Worm (Caenorhabditis elegans) whole organism, midembryonic: ENCODE data around the gene T16A1.2.

ENCODE experiments used
- T22C8.4 ChIP-seq: fragments of 200-800 bp; sonication (Bioruptor generic); IDR thresholded peaks from 2 replicates; pipeline ENCODE4 v1.3.6; 2022; ENCODE audit warnings: missing genetic modification characterization, missing compliant biosample characterization
- cog-1 ChIP-seq: sonication (generic microtip); optimal IDR thresholded peaks from 2 replicates; lab custom pipeline; 2016; ENCODE audit warnings: missing genetic modification characterization, missing compliant biosample characterization
- flt-1 ChIP-seq: fragments of 200-800 bp; sonication (Bioruptor generic); IDR thresholded peaks from 2 replicates; pipeline ENCODE4 v1.3.6; 2022; ENCODE audit warnings: missing genetic modification characterization, missing compliant biosample characterization
- klf-2 ChIP-seq: fragments of 200-800 bp; sonication (Bioruptor generic); conservative IDR thresholded peaks from 2 replicates; pipeline ENCODE4 v1.3.6; 2022; ENCODE audit warnings: missing genetic modification reagents, missing genetic modification characterization, missing compliant biosample characterization
- med-1 ChIP-seq: sonication (generic microtip); optimal IDR thresholded peaks from 2 replicates; lab custom pipeline; 2017; ENCODE audit warnings: missing genetic modification characterization, mild to moderate bottlenecking, missing compliant biosample characterization, antibody characterized with exemption, missing genetic modification reagents; ENCODE audit not compliant: insufficient read depth
- ref-1 ChIP-seq: fragments of 200-800 bp; sonication (Bioruptor generic); conservative IDR thresholded peaks from 2 replicates; pipeline ENCODE4 v1.3.6; 2022; ENCODE audit warnings: missing genetic modification reagents, missing genetic modification characterization, missing compliant biosample characterization
- tab-1 ChIP-seq: fragments of 200-800 bp; sonication (Bioruptor generic); IDR thresholded peaks from 2 replicates; pipeline ENCODE4 v1.3.6; 2022; ENCODE audit warnings: missing genetic modification characterization, missing compliant biosample characterization
- ztf-23 ChIP-seq: fragments of 200-800 bp; sonication (Bioruptor generic); IDR thresholded peaks from 2 replicates; pipeline ENCODE4 v1.3.6; 2022; ENCODE audit warnings: missing genetic modification reagents, missing genetic modification characterization, missing compliant biosample characterization
- ztf-29 ChIP-seq: fragments of 200-800 bp; sonication (Bioruptor generic); IDR thresholded peaks from 2 replicates; pipeline ENCODE4 v1.3.6; 2022; ENCODE audit warnings: missing genetic modification reagents, missing genetic modification characterization, missing compliant biosample characterization

T16A1.2 gene

DNA sequence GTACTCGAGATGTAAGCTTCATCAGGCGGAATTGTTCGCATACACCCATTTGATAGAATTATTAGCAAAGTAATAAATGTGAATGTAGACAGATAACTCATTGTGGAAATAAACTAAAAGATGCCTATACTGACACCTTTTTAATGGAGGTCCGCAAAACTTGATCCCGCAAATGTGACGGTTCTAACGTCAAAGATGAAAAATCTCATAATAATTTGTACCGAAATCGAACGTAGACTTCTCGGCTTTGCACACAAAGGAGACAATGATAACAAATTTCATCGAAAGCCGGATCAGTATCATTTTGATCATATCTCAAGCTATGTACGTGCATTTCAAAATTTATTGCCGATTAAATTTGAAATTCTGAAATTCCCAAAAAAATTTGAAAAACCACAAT is 12.9 kb downstream of the T16A1.2 start, which contains the start of gene R52.4:
Gene R52.4 (minus strand): TSS at position 101 of the 400 bp plus-strand sequence.
- TF ChIP-seq ztf-23 (GFP tag; lab: Robert Waterston, UW) (no peak), T22C8.4 (GFP tag; lab: Robert Waterston, UW) (no peak), klf-2 (GFP tag; lab: Robert Waterston, UW) (no peak), flt-1 (no peak), ztf-29 (no peak), ref-1 (GFP tag; lab: Robert Waterston, UW) (no peak), cog-1 (tag; lab: Kevin White, UChicago) (no peak), tab-1 (GFP tag; lab: Robert Waterston, UW) (no peak), med-1 (GFP tag; lab: Kevin White, UChicago) (no peak)

DNA sequence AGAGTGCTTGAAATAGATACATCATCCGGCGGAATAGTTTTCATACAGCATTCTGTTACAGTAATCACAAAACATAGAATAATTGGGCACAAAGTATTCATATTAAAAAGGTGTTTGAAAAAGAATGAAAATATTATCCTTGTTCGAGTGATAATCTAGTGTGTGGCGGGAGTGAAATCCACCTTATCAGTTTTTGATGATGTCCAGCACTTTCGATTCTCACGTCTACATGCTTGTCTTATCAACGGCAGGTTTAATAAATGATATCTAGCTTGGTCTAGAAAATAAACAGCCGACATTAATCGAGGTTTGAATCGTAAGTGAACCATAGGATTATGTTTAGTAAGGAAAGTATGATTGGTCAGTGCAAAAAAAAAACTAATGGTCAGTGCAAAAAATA is 14.5 kb downstream of the T16A1.2 start, which contains the start of gene R52.5:
Gene R52.5 (minus strand): TSS at position 101 of the 400 bp plus-strand sequence.
- TF ChIP-seq med-1 (GFP tag; lab: Kevin White, UChicago) = no peak
- no peak for TF ChIP-seq tab-1 (GFP tag; lab: Robert Waterston, UW)
- TF ChIP-seq cog-1 (tag; lab: Kevin White, UChicago) = no peak
- no peak for TF ChIP-seq flt-1
- TF ChIP-seq ref-1 (GFP tag; lab: Robert Waterston, UW) = no peak
- no peak for TF ChIP-seq ztf-23 (GFP tag; lab: Robert Waterston, UW)
- TF ChIP-seq ztf-29 = no peak
- no peak for TF ChIP-seq klf-2 (GFP tag; lab: Robert Waterston, UW)
- no peak for TF ChIP-seq T22C8.4 (GFP tag; lab: Robert Waterston, UW)

DNA sequence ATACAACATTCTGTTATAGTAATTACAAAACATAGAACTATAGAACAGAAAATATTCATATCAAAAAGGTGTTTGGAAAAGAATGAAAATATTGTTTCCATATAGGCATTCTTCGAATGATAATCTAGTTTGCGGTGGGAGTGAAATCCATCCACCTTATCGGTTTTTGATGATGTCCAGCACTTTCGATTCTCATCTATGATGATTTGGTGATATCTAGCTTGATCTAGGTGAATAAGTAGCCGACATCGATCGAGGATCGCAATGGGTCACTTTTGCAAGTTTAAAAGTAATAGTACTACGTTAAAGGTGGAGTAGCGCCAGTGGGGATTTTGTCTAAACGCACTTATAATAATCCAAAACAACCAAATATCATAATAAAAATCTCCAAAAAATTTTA is 17.5 kb downstream of the T16A1.2 start, which contains the start of gene R52.6:
Gene R52.6 (minus strand): TSS at position 101 of the 400 bp plus-strand sequence.
- TF ChIP-seq med-1 (GFP tag; lab: Kevin White, UChicago) (no peak), ztf-23 (GFP tag; lab: Robert Waterston, UW) (no peak), ztf-29 (no peak), T22C8.4 (GFP tag; lab: Robert Waterston, UW) (no peak), ref-1 (GFP tag; lab: Robert Waterston, UW) (no peak), tab-1 (GFP tag; lab: Robert Waterston, UW) (no peak), klf-2 (GFP tag; lab: Robert Waterston, UW) (no peak), flt-1 (no peak), cog-1 (tag; lab: Kevin White, UChicago) (no peak)

DNA sequence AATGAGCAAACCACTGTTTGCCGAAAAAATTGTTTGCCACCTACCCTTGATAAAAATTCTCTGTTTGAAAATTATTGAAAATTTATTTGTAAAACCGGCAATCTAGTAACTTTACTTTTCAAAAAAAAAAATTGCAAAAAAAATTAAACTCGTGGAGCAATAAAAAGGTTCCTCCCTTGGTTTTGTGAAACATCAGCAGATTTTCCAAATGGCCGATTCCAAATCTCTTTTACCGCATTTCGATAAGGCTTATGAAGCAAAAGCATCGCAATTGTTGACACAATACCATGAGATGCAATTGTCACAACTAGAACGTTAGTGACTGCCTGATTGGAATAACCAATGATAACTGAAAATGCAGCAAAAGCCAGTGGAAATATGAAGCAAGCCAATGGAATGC is 19.1 kb downstream of the T16A1.2 start:
- TF ChIP-seq tab-1 (GFP tag; lab: Robert Waterston, UW) (no peak), T22C8.4 (GFP tag; lab: Robert Waterston, UW) (no peak), ref-1 (GFP tag; lab: Robert Waterston, UW) (no peak), ztf-29 (no peak), ztf-23 (GFP tag; lab: Robert Waterston, UW) (no peak), flt-1 (no peak), cog-1 (tag; lab: Kevin White, UChicago) (no peak), klf-2 (GFP tag; lab: Robert Waterston, UW) (no peak), med-1 (GFP tag; lab: Kevin White, UChicago) (no peak)

DNA sequence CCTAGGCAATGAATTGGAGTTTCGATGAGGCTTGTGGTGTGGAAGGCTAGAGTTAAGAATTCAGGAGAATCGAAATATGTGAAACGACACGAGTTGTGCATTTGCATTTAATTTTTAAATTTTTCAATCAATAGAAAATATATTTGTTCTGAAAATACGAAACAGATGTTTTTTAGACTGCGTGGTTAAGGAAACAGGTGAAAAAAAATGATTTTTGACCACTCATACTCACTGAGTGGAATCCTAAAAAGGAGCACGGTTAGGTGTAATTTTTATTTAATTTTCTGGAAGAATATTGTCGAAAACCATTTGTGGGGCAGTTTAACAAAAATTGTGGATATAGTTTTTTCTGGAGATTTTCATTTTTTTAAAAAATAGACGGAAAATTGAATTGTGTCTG is 21.4 kb downstream of the T16A1.2 start, which contains the start of gene srh-195:
Gene srh-195 (minus strand): TSS at position 101 of the 400 bp plus-strand sequence.
- TF ChIP-seq ref-1 (GFP tag; lab: Robert Waterston, UW) = no peak
- no peak for TF ChIP-seq med-1 (GFP tag; lab: Kevin White, UChicago)
- TF ChIP-seq klf-2 (GFP tag; lab: Robert Waterston, UW) = no peak

DNA sequence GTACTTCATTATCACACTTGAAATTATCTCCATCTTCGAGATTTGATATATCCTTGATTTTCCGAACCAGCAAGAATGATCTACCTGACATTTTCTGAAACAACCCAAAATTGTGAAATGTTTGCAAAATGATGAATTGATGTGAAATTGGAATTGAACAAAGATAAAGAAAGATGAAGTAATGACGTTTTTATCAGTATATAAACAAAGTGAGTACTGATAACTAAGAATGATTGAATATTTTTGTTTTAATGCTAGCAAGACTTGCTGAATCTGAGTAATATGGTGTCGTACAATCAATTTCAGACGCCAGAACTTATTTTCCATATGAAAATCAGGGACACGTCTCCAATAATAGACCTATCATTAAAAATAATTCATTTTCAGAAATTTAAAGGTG is 26.7 kb downstream of the T16A1.2 start, which contains the start of gene math-37:
Gene math-37 (minus strand): TSS at position 101 of the 400 bp plus-strand sequence.
- TF ChIP-seq ztf-29 = no peak
- TF ChIP-seq T22C8.4 (GFP tag; lab: Robert Waterston, UW) = no peak

DNA sequence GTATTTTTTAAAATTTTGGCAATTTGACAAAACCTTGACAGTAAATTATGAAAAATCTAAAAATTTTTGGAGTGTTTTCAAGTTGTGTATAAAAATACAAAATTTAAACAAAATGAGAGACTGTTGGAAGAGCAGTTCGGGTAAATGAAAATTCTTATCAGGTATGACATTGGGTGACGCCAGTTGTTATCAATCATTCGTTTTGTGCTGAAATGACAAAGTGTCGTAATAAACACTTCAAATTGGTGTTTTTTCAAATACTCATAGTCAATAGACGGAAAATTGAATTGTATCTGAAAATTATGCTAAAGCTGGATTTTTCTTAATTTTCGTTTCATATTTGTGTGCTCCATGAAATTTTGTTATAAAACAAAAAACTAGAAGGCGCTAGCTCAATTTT is 27.4 kb downstream of the T16A1.2 start:
- TF ChIP-seq ztf-29 (no peak), klf-2 (GFP tag; lab: Robert Waterston, UW) (no peak)

DNA sequence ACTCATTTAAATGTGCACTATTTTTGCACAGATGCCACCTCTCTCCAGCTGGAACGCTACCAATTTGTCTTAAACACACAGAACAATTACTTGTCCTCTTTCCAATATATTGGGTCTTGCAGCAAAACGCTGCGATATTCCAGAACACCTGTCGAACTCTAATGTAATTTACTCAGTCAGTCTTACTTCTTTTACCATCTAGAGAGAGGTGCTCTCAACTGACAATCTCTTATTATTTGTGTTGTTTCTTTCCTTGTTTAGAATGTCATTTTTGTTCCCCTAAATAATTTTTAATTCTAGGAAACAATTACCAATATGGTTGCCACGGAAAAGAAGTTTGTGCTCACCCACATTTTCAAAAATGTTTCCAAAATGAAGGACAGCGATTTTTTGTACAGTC is 35.4 kb downstream of the T16A1.2 start, which contains the start of gene sdz-28:
Gene sdz-28 (plus strand): TSS at position 301 of the 400 bp plus-strand sequence.
- no peak for TF ChIP-seq flt-1
- no peak for TF ChIP-seq ref-1 (GFP tag; lab: Robert Waterston, UW)
- no peak for TF ChIP-seq ztf-23 (GFP tag; lab: Robert Waterston, UW)
- TF ChIP-seq cog-1 (tag; lab: Kevin White, UChicago) = no peak
- no peak for TF ChIP-seq med-1 (GFP tag; lab: Kevin White, UChicago)
- TF ChIP-seq ztf-29 = no peak
- no peak for TF ChIP-seq T22C8.4 (GFP tag; lab: Robert Waterston, UW)
- no peak for TF ChIP-seq tab-1 (GFP tag; lab: Robert Waterston, UW)
- TF ChIP-seq klf-2 (GFP tag; lab: Robert Waterston, UW) = no peak

DNA sequence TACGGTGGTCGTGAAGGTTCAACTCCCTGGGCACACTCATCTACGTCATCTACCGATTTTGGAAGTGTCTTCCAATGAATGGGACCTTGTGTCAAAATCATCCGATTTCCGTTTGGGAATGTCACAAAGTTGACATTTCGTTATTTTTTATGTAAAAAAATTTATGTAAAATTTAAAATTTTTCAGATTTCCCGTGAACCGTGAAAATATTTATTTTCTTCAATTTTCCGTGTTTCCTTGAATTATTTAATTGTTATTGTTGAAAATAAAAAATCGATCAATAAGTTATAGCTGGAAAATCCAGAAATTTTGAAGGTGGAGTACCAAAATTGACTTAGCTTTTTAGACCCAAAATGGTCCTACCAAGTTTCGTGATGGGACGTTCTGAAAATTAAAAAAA is 40.2 kb downstream of the T16A1.2 start, which contains the start of gene hpo-7:
Gene hpo-7 (minus strand): TSS at position 101 of the 400 bp plus-strand sequence.
- TF ChIP-seq ztf-23 (GFP tag; lab: Robert Waterston, UW) (no peak), med-1 (GFP tag; lab: Kevin White, UChicago) (no peak), cog-1 (tag; lab: Kevin White, UChicago) (no peak), ref-1 (GFP tag; lab: Robert Waterston, UW) (no peak), ztf-29 (no peak), tab-1 (GFP tag; lab: Robert Waterston, UW) (no peak), klf-2 (GFP tag; lab: Robert Waterston, UW) (no peak), T22C8.4 (GFP tag; lab: Robert Waterston, UW) (no peak), flt-1 (no peak)

DNA sequence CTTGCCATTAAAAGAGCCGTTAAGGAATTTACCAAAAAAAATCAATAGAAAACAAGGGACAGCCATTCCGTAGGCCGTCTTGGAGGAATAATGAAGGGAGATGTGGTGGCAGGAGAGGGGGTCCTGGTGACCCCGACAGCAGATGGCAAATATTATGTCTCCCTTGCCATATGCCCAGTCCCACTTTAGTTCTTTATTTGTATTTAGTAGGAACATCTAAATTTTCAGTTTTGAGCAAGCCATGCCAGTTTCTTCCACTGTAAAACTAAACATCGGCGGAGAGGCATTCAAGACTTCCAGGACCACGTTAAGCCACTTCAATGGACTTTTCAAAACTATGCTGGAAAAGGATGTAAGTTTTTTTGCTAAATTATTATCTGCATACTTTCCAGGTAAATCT is 41.8 kb downstream of the T16A1.2 start, which contains the start of gene C40A11.4:
Gene C40A11.4 (plus strand): TSS at position 188 of the 400 bp plus-strand sequence.
- peak; percentile 32; the same call in 1 of the 2 replicates for TF ChIP-seq T22C8.4 (GFP tag; lab: Robert Waterston, UW)
- no peak for TF ChIP-seq flt-1
